Worm (Caenorhabditis elegans) whole organism, young adult: Measurements from ENCODE around the gene irld-23.

Source experiments
- dox-1 ChIP-seq: fragments of 200-800 bp; sonication (Bioruptor generic); IDR thresholded peaks from 2 replicates; pipeline ENCODE4 v1.3.6; 2022; ENCODE audit warnings: missing genetic modification reagents, missing genetic modification characterization, missing compliant biosample characterization
- hmg-1.2 ChIP-seq: fragments of 200-800 bp; sonication (Bioruptor generic); IDR thresholded peaks from 2 replicates; pipeline ENCODE4 v1.3.6; 2022; ENCODE audit warnings: missing genetic modification reagents, missing genetic modification characterization, missing compliant biosample characterization
- pha-4 ChIP-seq: fragments of 150-350 bp; sonication (generic microtip); optimal IDR thresholded peaks from 2 replicates; lab custom pipeline; 2014; ENCODE audit warnings: missing biosample characterization, missing genetic modification reagents, missing genetic modification characterization
- unc-130 ChIP-seq: sonication (generic microtip); optimal IDR thresholded peaks from 2 replicates; lab custom pipeline; 2016; ENCODE audit warnings: missing genetic modification reagents, missing genetic modification characterization, missing compliant biosample characterization

ce11 chrX:17041571-17041970 lies 38.9 kb downstream of the irld-23 start:
- no peak for TF ChIP-seq hmg-1.2 (GFP tag; lab: Robert Waterston, UW)
- TF ChIP-seq dox-1 (GFP tag; lab: Robert Waterston, UW) = no peak
- TF ChIP-seq pha-4 (tag; lab: Kevin White, UChicago) = no peak
- TF ChIP-seq unc-130 (GFP tag; lab: Kevin White, UChicago) = no peak
